Fruit fly (Drosophila melanogaster): ENCODE data around the gene flfl.

- no peak for TF ChIP-seq CG8478 (optimal IDR thresholded peaks at IDR 0.05)
- TF ChIP-seq CTCF (optimal IDR thresholded peaks at IDR 0.05): no peak
Measured at dm6 chr3R:13720798-13721197, 37.1 kb downstream of the flfl start.
